Fruit fly (Drosophila melanogaster) whole organism, embryonic: ENCODE results near the gene CG43295.

Experiments used
- Asciz ChIP-seq: fragments of 200-800 bp; sonication (Bioruptor generic); optimal IDR thresholded peaks from 2 replicates; lab custom pipeline; 2017; ENCODE audit warnings: missing biosample characterization, mild to moderate bottlenecking, missing genetic modification characterization, missing genetic modification reagents
- CG11560 ChIP-seq: fragments of 200-800 bp; sonication (Bioruptor generic); IDR thresholded peaks from 3 replicates; pipeline ENCODE4 v1.3.6; 2022; ENCODE audit warnings: missing biosample characterization, missing genetic modification characterization
- CG14014 ChIP-seq: fragments of 200-800 bp; sonication (Bioruptor generic); IDR thresholded peaks from 2 replicates; pipeline ENCODE4 v1.3.6; 2022; ENCODE audit warnings: missing biosample characterization, missing genetic modification characterization
- CG16779 ChIP-seq: fragments of 200-800 bp; sonication (Bioruptor generic); IDR thresholded peaks from 2 replicates; pipeline ENCODE4 v1.3.6; 2022; ENCODE audit warnings: missing biosample characterization, missing genetic modification characterization
- CG34422 ChIP-seq: fragments of 200-800 bp; sonication (Bioruptor generic); IDR thresholded peaks from 3 replicates; pipeline ENCODE4 v1.3.6; 2022; ENCODE audit warnings: missing biosample characterization, missing genetic modification characterization
- CG4730 ChIP-seq: fragments of 200-800 bp; sonication (Bioruptor generic); IDR thresholded peaks from 2 replicates; pipeline ENCODE4 v1.3.6; 2022; ENCODE audit warnings: missing biosample characterization, missing genetic modification characterization
- CG6254 ChIP-seq: fragments of 200-800 bp; sonication (Bioruptor generic); optimal IDR thresholded peaks from 3 replicates; lab custom pipeline; 2017; ENCODE audit warnings: mild to moderate bottlenecking, missing biosample characterization, missing genetic modification reagents, missing genetic modification characterization
- Hr78 ChIP-seq, 2 experiments: fragments of 200-800 bp in 1 of 2; fragments of >200 bp in 1 of 2; sonication (Bioruptor generic) in 1 of 2; optimal IDR thresholded peaks; 2 replicates each; lab custom pipeline; 2017 to 2019; ENCODE audit warnings: missing biosample characterization in 2 of 2, missing genetic modification characterization in 2 of 2, mild to moderate bottlenecking in 1 of 2, moderate library complexity in 1 of 2
- fu2 ChIP-seq: fragments of 200-800 bp; sonication (Bioruptor generic); optimal IDR thresholded peaks from 2 replicates; lab custom pipeline; 2016; ENCODE audit warnings: missing biosample characterization, missing genetic modification characterization

DNA sequence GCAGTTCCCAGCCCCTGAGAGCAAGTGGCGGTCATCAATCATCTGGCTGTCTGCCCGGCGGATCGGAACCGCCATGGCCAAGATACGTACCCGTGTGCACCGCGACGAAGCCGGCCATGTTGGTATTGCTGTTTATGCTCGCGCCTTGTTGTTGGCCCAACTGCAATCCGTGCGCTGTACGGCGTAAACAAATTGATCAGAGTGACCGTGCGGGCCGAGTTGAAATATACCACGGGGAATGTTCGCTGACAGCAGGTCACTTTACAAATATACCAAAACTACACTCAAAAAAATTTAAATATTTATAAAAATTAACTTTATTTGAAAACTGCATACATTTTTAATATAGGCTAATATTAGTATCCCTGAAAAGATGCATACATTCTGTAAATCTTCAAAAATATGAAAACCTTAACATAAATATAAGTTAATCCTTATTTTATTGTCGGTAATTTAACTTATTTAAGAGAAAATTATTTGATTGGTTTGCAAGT is 18.3 kb upstream of the CG43295 start, which contains the start of gene Tasp1:
- TF ChIP-seq Asciz (GFP tag; lab: Kevin White, UChicago) (no peak), CG4730 (GFP tag; lab: Robert Waterston, UW) (peak; percentile 61; the same call in 1 of the 2 replicates), CG34422 (GFP tag; lab: Robert Waterston, UW) (peak; percentile 87; the same call in 2 of the 3 replicates), CG6254 (GFP tag; lab: Kevin White, UChicago) (peak; percentile 22), CG14014 (GFP tag; lab: Robert Waterston, UW) (peak; percentile 63; the same call in 1 of the 2 replicates), fu2 (GFP tag; lab: Kevin White, UChicago) (no peak), Hr78 (GFP tag; optimal IDR thresholded peaks at IDR 0.05; lab: Kevin White, UChicago) (no peak), CG11560 (tag; lab: Robert Waterston, UW) (no peak; the same call in 2 of the 3 replicates), CG16779 (GFP tag; lab: Robert Waterston, UW) (no peak)
